Comparison of ENCODE assay signal across 5 fruit fly cellular contexts in the genomic region with DNA sequence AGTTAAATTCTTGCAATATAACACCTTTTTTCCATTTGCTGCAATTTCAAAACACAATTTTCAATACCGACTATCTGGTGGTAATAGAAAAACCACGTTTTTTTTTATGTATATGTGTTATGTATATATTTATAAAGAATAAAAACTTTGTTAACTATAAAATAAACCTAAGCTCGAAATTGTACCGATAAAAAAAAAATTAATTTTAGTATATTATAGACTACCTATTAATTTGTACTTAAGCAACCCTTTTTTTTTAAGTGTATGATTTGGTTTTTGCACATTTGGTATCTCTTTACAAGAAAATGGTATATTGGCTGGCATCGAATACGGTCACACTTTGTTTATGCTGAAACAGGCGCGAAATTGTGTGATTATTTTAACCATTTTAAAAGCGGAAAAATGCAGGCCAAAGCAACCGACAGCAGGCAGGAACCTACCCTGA.
TF ChIP-seq lines count a peak whose summit lies in the region.

A gene (plus strand): TSS at position 334 of the 445 bp plus-strand sequence.

- TF ChIP-seq CTCF in whole organism, embryonic (GFP tag; optimal IDR thresholded peaks at IDR 0.05; lab: Kevin White, UChicago) = no peak

TF ChIP-seq in whole organism, adult, 20 proteins besides CTCF, POLR2A, EP300 and RAD21:
- TF ChIP-seq CG7045 (GFP tag; optimal IDR thresholded peaks at IDR 0.05; lab: Kevin White, UChicago) (peak; percentile 55), Hr96 (GFP tag; optimal IDR thresholded peaks at IDR 0.05; lab: Kevin White, UChicago) (no peak), CG7101 (tag; optimal IDR thresholded peaks at IDR 0.05; lab: Kevin White, UChicago) (peak; percentile 76), bab1 (GFP tag; optimal IDR thresholded peaks at IDR 0.05; lab: Kevin White, UChicago) (peak; percentile 81), Crg-1 (GFP tag; optimal IDR thresholded peaks at IDR 0.05; lab: Kevin White, UChicago) (no peak), CG14711 (tag; optimal IDR thresholded peaks at IDR 0.05; lab: Kevin White, UChicago) (peak; percentile 56), CG33017 (tag; optimal IDR thresholded peaks at IDR 0.05; lab: Kevin White, UChicago) (peak; percentile 58), CG11617 (GFP tag; optimal IDR thresholded peaks at IDR 0.05; lab: Kevin White, UChicago) (peak; percentile 31), pad (GFP tag; optimal IDR thresholded peaks at IDR 0.05; lab: Kevin White, UChicago) (peak; percentile 0), cnc (optimal IDR thresholded peaks at IDR 0.05; lab: Kevin White, UChicago) (no peak), kay (GFP tag; lab: Kevin White, UChicago; ENCODE audit: borderline replicate concordance) (no peak)

TF ChIP-seq in whole organism, embryonic, 481 proteins besides CTCF, POLR2A, EP300 and RAD21 (continues in another document):
- TF ChIP-seq B-H2 (GFP tag; optimal IDR thresholded peaks at IDR 0.05; lab: Kevin White, UChicago) = no peak
- TF ChIP-seq rib (GFP tag; IDR thresholded peaks at IDR 0.05; lab: Robert Waterston, UW) = peak; percentile 72
- TF ChIP-seq CG17829 (tag; optimal IDR thresholded peaks at IDR 0.05; lab: Kevin White, UChicago) = peak; percentile 88
- TF ChIP-seq eyg (GFP tag; optimal IDR thresholded peaks at IDR 0.05; lab: Kevin White, UChicago) = no peak
- TF ChIP-seq CG4707 (GFP tag; optimal IDR thresholded peaks at IDR 0.05; lab: Kevin White, UChicago) = no peak
- TF ChIP-seq CG14441 (GFP tag; IDR thresholded peaks at IDR 0.05; lab: Robert Waterston, UW) = peak; percentile 73
- no peak for TF ChIP-seq BEAF-32 (GFP tag; optimal IDR thresholded peaks at IDR 0.05; lab: Kevin White, UChicago)
- TF ChIP-seq pros (GFP tag; optimal IDR thresholded peaks at IDR 0.05; lab: Kevin White, UChicago) = no peak
- no peak for TF ChIP-seq CG6791 (GFP tag; IDR thresholded peaks at IDR 0.05; lab: Robert Waterston, UW; ENCODE audit: partially characterized antibody)
- no peak for TF ChIP-seq Scr (GFP tag; IDR thresholded peaks at IDR 0.05; lab: Robert Waterston, UW; ENCODE audit: partially characterized antibody)
- peak; percentile 20 for TF ChIP-seq CG11723 (GFP tag; optimal IDR thresholded peaks at IDR 0.05; lab: Kevin White, UChicago)
- peak; percentile 80 for TF ChIP-seq Xbp1 (GFP tag; optimal IDR thresholded peaks at IDR 0.05; lab: Kevin White, UChicago)
- peak; percentile 68 for TF ChIP-seq MBD-R2 (GFP tag; IDR thresholded peaks at IDR 0.05; lab: Robert Waterston, UW)
- peak; percentile 48 for TF ChIP-seq pzg (GFP tag; optimal IDR thresholded peaks at IDR 0.05; lab: Kevin White, UChicago)
- TF ChIP-seq CoRest (tag; optimal IDR thresholded peaks at IDR 0.05; lab: Kevin White, UChicago) = peak; percentile 90
- peak; percentile 91 for TF ChIP-seq vvl (GFP tag; IDR thresholded peaks at IDR 0.05; lab: Robert Waterston, UW)
- no peak for TF ChIP-seq grn (GFP tag; optimal IDR thresholded peaks at IDR 0.05; lab: Kevin White, UChicago)
- no peak for TF ChIP-seq CG34224 (GFP tag; IDR thresholded peaks at IDR 0.05; lab: Robert Waterston, UW; ENCODE audit: partially characterized antibody)
- TF ChIP-seq Meics (GFP tag; optimal IDR thresholded peaks at IDR 0.05; lab: Kevin White, UChicago) = peak; percentile 83

TF ChIP-seq in whole organism, prepupa, 60 proteins besides CTCF, POLR2A, EP300 and RAD21 (continues in another document):
- TF ChIP-seq svp (GFP tag; lab: Kevin White, UChicago) = peak; percentile 68
- peak; percentile 15 for TF ChIP-seq Sox14 (GFP tag; optimal IDR thresholded peaks at IDR 0.05; lab: Kevin White, UChicago)
- TF ChIP-seq Hr39 (GFP tag; optimal IDR thresholded peaks at IDR 0.05; lab: Kevin White, UChicago) = peak; percentile 21
- TF ChIP-seq CG11294 (GFP tag; IDR thresholded peaks at IDR 0.05; lab: Robert Waterston, UW) = peak; percentile 55; the same call in 1 of the 2 replicates
- peak; percentile 40 for TF ChIP-seq lz (GFP tag; optimal IDR thresholded peaks at IDR 0.05; lab: Kevin White, UChicago)
- no peak for TF ChIP-seq Ets21C (GFP tag; optimal IDR thresholded peaks at IDR 0.05; lab: Kevin White, UChicago)
- peak; percentile 21 for TF ChIP-seq CG16779 (tag; optimal IDR thresholded peaks at IDR 0.05; lab: Kevin White, UChicago)
- peak; percentile 58 for TF ChIP-seq Lpt (GFP tag; optimal IDR thresholded peaks at IDR 0.05; lab: Kevin White, UChicago)
- peak; percentile 79 for TF ChIP-seq CG34406 (GFP tag; optimal IDR thresholded peaks at IDR 0.05; lab: Kevin White, UChicago)
- TF ChIP-seq CG8319 (GFP tag; optimal IDR thresholded peaks at IDR 0.05; lab: Kevin White, UChicago) = no peak
- TF ChIP-seq CG6792 (GFP tag; optimal IDR thresholded peaks at IDR 0.05; lab: Kevin White, UChicago) = peak; percentile 51
- peak; percentile 74 for TF ChIP-seq esn (GFP tag; optimal IDR thresholded peaks at IDR 0.05; lab: Kevin White, UChicago)
- TF ChIP-seq spab (GFP tag; optimal IDR thresholded peaks at IDR 0.05; lab: Kevin White, UChicago) = peak; percentile 37
- TF ChIP-seq CG6163 (GFP tag; IDR thresholded peaks at IDR 0.05; lab: Robert Waterston, UW) = peak; percentile 72
- TF ChIP-seq CG10669 (GFP tag; optimal IDR thresholded peaks at IDR 0.05; lab: Kevin White, UChicago) = peak; percentile 57
- peak; percentile 84 for TF ChIP-seq CG8119 (GFP tag; IDR thresholded peaks at IDR 0.05; lab: Robert Waterston, UW)
- TF ChIP-seq CG6808 (GFP tag; optimal IDR thresholded peaks at IDR 0.05; lab: Kevin White, UChicago) = peak; percentile 48
- peak in 1 of 2 experiments; percentile 53 for TF ChIP-seq salr (GFP tag; optimal IDR thresholded peaks at IDR 0.05; lab: Kevin White, UChicago)
- TF ChIP-seq OdsH (GFP tag; optimal IDR thresholded peaks at IDR 0.05; lab: Kevin White, UChicago) = peak; percentile 71

TF ChIP-seq in whole organism, pupa, 21 proteins besides CTCF, POLR2A, EP300 and RAD21 (continues in another document):
- peak; percentile 52; the same call in 1 of the 2 replicates for TF ChIP-seq rn (GFP tag; IDR thresholded peaks at IDR 0.05; lab: Robert Waterston, UW)
- TF ChIP-seq Ets98B (GFP tag; IDR thresholded peaks at IDR 0.05; lab: Robert Waterston, UW) = peak; percentile 68
- peak; percentile 78; the same call in 2 of the 3 replicates for TF ChIP-seq CG4496 (GFP tag; IDR thresholded peaks at IDR 0.05; lab: Robert Waterston, UW)
- TF ChIP-seq CG17806 (tag; optimal IDR thresholded peaks at IDR 0.05; lab: Kevin White, UChicago) = peak; percentile 77
- TF ChIP-seq CG32121 (GFP tag; IDR thresholded peaks at IDR 0.05; lab: Robert Waterston, UW) = peak; percentile 75
- TF ChIP-seq EcR (GFP tag; optimal IDR thresholded peaks at IDR 0.05; lab: Kevin White, UChicago) = no peak
- TF ChIP-seq CG12605 (GFP tag; IDR thresholded peaks at IDR 0.05; lab: Robert Waterston, UW) = peak; percentile 79
- no peak for TF ChIP-seq Pif1A (GFP tag; optimal IDR thresholded peaks at IDR 0.05; lab: Kevin White, UChicago)
- TF ChIP-seq gl (tag; optimal IDR thresholded peaks at IDR 0.05; lab: Kevin White, UChicago) = no peak
- peak; percentile 72 for TF ChIP-seq CG14655 (GFP tag; optimal IDR thresholded peaks at IDR 0.05; lab: Kevin White, UChicago)
- TF ChIP-seq CG8159 (tag; optimal IDR thresholded peaks at IDR 0.05; lab: Kevin White, UChicago) = peak; percentile 82
- TF ChIP-seq CG10348 (GFP tag; IDR thresholded peaks at IDR 0.05; lab: Robert Waterston, UW) = no peak; the same call in 1 of the 2 replicates
- TF ChIP-seq CG15710 (tag; optimal IDR thresholded peaks at IDR 0.05; lab: Kevin White, UChicago) = peak; percentile 72
- peak; percentile 73 for TF ChIP-seq CG9948 (tag; optimal IDR thresholded peaks at IDR 0.05; lab: Kevin White, UChicago)
- peak; percentile 73 for TF ChIP-seq D1 (tag; optimal IDR thresholded peaks at IDR 0.05; lab: Kevin White, UChicago)
- TF ChIP-seq CG8301 (tag; optimal IDR thresholded peaks at IDR 0.05; lab: Kevin White, UChicago) = peak; percentile 70
- TF ChIP-seq CG34367 (tag; optimal IDR thresholded peaks at IDR 0.05; lab: Kevin White, UChicago) = peak; percentile 36
- no peak for TF ChIP-seq CG13204 (GFP tag; optimal IDR thresholded peaks at IDR 0.05; lab: Kevin White, UChicago)
- peak; percentile 57 for TF ChIP-seq Snoo (tag; optimal IDR thresholded peaks at IDR 0.05; lab: Kevin White, UChicago)
- no peak for TF ChIP-seq Pif1B (GFP tag; optimal IDR thresholded peaks at IDR 0.05; lab: Kevin White, UChicago)

TF ChIP-seq in whole organism, wandering third instar larva, 38 proteins besides CTCF, POLR2A, EP300 and RAD21 (continues in another document):
- TF ChIP-seq Vsx2 (GFP tag; optimal IDR thresholded peaks at IDR 0.05; lab: Kevin White, UChicago; ENCODE audit: partially characterized antibody) = no peak
- TF ChIP-seq N (GFP tag; optimal IDR thresholded peaks at IDR 0.05; lab: Kevin White, UChicago) = no peak
- no peak for TF ChIP-seq Dif (GFP tag; optimal IDR thresholded peaks at IDR 0.05; lab: Kevin White, UChicago; ENCODE audit: partially characterized antibody)
- peak; percentile 40 for TF ChIP-seq h (GFP tag; optimal IDR thresholded peaks at IDR 0.05; lab: Kevin White, UChicago)
- TF ChIP-seq ey (GFP tag; optimal IDR thresholded peaks at IDR 0.05; lab: Kevin White, UChicago) = peak; percentile 24
- TF ChIP-seq Abd-B (GFP tag; optimal IDR thresholded peaks at IDR 0.05; lab: Kevin White, UChicago) = no peak
- TF ChIP-seq Hnf4 (GFP tag; optimal IDR thresholded peaks at IDR 0.05; lab: Kevin White, UChicago) = peak; percentile 55
- TF ChIP-seq pan (optimal IDR thresholded peaks at IDR 0.05; lab: Kevin White, UChicago) = no peak
- no peak for TF ChIP-seq Rel (GFP tag; optimal IDR thresholded peaks at IDR 0.05; lab: Kevin White, UChicago)
- TF ChIP-seq Rel (tag; optimal IDR thresholded peaks at IDR 0.05; lab: Kevin White, UChicago) = peak; percentile 4
- TF ChIP-seq brk (GFP tag; optimal IDR thresholded peaks at IDR 0.05; lab: Kevin White, UChicago) = peak; percentile 18
- no peak for TF ChIP-seq dsf (GFP tag; optimal IDR thresholded peaks at IDR 0.05; lab: Kevin White, UChicago; ENCODE audit: borderline replicate concordance)
- TF ChIP-seq HLH106 (tag; optimal IDR thresholded peaks at IDR 0.05; lab: Kevin White, UChicago) = peak; percentile 69
- peak; percentile 26 for TF ChIP-seq sv (GFP tag; optimal IDR thresholded peaks at IDR 0.05; lab: Kevin White, UChicago)
- TF ChIP-seq psq (GFP tag; optimal IDR thresholded peaks at IDR 0.05; lab: Kevin White, UChicago) = peak; percentile 53
- peak; percentile 52 for TF ChIP-seq OdsH (GFP tag; optimal IDR thresholded peaks at IDR 0.05; lab: Kevin White, UChicago)
- TF ChIP-seq lola (GFP tag; optimal IDR thresholded peaks at IDR 0.05; lab: Kevin White, UChicago) = no peak
- TF ChIP-seq woc (GFP tag; optimal IDR thresholded peaks at IDR 0.05; lab: Kevin White, UChicago) = peak; percentile 28
- peak in 1 of 2 experiments; percentile 68 for TF ChIP-seq foxo (GFP tag; optimal IDR thresholded peaks at IDR 0.05; lab: Kevin White, UChicago)
- TF ChIP-seq br (GFP tag; optimal IDR thresholded peaks at IDR 0.05; lab: Kevin White, UChicago) = no peak
- peak; percentile 54 for TF ChIP-seq rgr (GFP tag; optimal IDR thresholded peaks at IDR 0.05; lab: Kevin White, UChicago)
- TF ChIP-seq Sp1 (GFP tag; optimal IDR thresholded peaks at IDR 0.05; lab: Kevin White, UChicago) = peak; percentile 75
- no peak for TF ChIP-seq jim (GFP tag; optimal IDR thresholded peaks at IDR 0.05; lab: Kevin White, UChicago)
- TF ChIP-seq CG9705 (GFP tag; optimal IDR thresholded peaks at IDR 0.05; lab: Kevin White, UChicago) = no peak
